Worm (Caenorhabditis elegans): Measurements from ENCODE around the gene K09E9.7.

DNA sequence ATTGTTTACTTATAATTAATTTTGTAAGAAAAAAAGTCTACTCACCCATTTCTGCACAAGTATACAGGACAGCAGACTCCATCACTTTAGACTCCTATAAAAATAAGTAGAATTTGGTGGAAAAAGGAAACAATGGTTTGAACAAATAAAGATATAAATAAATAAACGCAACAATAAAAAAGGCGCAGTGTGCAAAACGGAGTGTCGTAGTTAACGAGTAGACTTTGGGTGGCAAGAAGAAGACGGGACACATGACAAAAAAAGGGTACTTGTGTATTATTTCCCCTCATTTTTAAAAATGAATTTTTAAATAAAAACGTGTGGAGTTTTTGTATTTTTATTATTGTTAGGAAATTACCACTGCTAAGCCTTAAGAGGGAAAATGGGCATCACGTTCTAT, 6.6 kb downstream of the K09E9.7 start, which contains the start of gene F59D12.5:
- TF ChIP-seq fkh-8 (tag; optimal IDR thresholded peaks at IDR 0.05) (no peak), nhr-28 (tag; optimal IDR thresholded peaks at IDR 0.05) (no peak), jun-1 (tag; optimal IDR thresholded peaks at IDR 0.05) (no peak), xbp-1 (tag; optimal IDR thresholded peaks at IDR 0.05) (no peak), lin-39 (tag; optimal IDR thresholded peaks at IDR 0.05) (no peak), grh-1 (GFP tag; IDR thresholded peaks at IDR 0.05) (no peak), snpc-4 (tag; optimal IDR thresholded peaks at IDR 0.05) (no peak)

Measured in whole organism, L1 larva.